Worm (Caenorhabditis elegans) whole organism, late embryonic: ENCODE measurements around the gene col-97.

Experiments used
- ceh-24 ChIP-seq: sonication (generic microtip); optimal IDR thresholded peaks from 2 replicates; lab custom pipeline; 2016; ENCODE audit warnings: mild to moderate bottlenecking, missing genetic modification characterization, missing compliant biosample characterization
- hlh-8 ChIP-seq: sonication (generic microtip); optimal IDR thresholded peaks from 2 replicates; lab custom pipeline; 2016; ENCODE audit warnings: missing genotype, missing genetic modification characterization, missing compliant biosample characterization
- lin-11 ChIP-seq: fragments of 200-800 bp; sonication (Bioruptor generic); optimal IDR thresholded peaks from 2 replicates; lab custom pipeline; 2018; ENCODE audit warnings: mild to moderate bottlenecking, missing genetic modification characterization, missing compliant biosample characterization
- nhr-11 ChIP-seq: fragments of 150-350 bp; optimal IDR thresholded peaks from 2 replicates; lab custom pipeline; 2014; ENCODE audit warnings: missing biosample characterization, missing genetic modification characterization
- pax-1 ChIP-seq: fragments of 150-350 bp; optimal IDR thresholded peaks from 2 replicates; lab custom pipeline; 2014; ENCODE audit warnings: missing biosample characterization, missing genetic modification characterization
- zip-5 ChIP-seq: sonication (generic microtip); optimal IDR thresholded peaks from 2 replicates; lab custom pipeline; 2016; ENCODE audit warnings: missing genetic modification characterization, missing compliant biosample characterization

ce11 chrIII:12952615-12953014 lies 40.9 kb downstream of the col-97 start:
- TF ChIP-seq nhr-11, result no peak
- no peak for TF ChIP-seq lin-11
- no peak for TF ChIP-seq pax-1 (tag; lab: Kevin White, UChicago)
- no peak for TF ChIP-seq hlh-8 (tag; lab: Kevin White, UChicago)
- TF ChIP-seq zip-5 (tag; lab: Kevin White, UChicago), result no peak
- TF ChIP-seq ceh-24 (tag; lab: Kevin White, UChicago), result no peak
